Fruit fly (Drosophila melanogaster): Measurements from ENCODE around the gene Cadps.

DNA sequence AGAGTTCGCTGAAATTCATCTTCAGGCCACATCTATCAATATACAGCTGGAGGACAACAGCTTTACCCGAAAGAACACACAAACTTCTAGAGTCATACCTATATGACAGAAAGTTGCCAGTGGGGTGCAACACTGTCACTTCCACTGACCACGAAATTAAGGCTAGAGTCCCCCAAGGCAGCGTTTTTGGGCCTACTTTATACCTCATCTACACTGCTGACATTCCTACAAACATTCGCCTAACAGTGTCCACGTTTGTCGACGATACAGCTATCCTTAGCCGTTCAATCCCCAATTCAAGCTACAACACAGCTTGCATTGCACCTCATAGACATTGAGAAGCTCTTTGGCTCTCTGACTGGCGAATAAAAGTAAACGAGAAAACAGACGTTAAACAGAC is 29.7 kb downstream of the Cadps start:
- no peak for TF ChIP-seq jim (GFP tag; optimal IDR thresholded peaks at IDR 0.05)
- TF ChIP-seq Mio (GFP tag; optimal IDR thresholded peaks at IDR 0.05), result no peak
- TF ChIP-seq rgr (GFP tag; optimal IDR thresholded peaks at IDR 0.05), result no peak
- no peak for TF ChIP-seq Hnf4 (GFP tag; optimal IDR thresholded peaks at IDR 0.05)
- TF ChIP-seq lola (GFP tag; optimal IDR thresholded peaks at IDR 0.05), result no peak
- TF ChIP-seq psq (GFP tag; optimal IDR thresholded peaks at IDR 0.05), result no peak
- no peak for TF ChIP-seq pan (optimal IDR thresholded peaks at IDR 0.05)

Measured in whole organism, wandering third instar larva.